Fruit fly (Drosophila melanogaster) whole organism: Measurements from ENCODE around the gene CG33702.

Source experiments
- EcR ChIP-seq, 2 experiments: fragments of >200 bp; optimal IDR thresholded peaks; 2 replicates each; lab custom pipeline; 2017; ENCODE audit warnings: missing biosample characterization in 2 of 2, missing genetic modification characterization in 2 of 2, missing genetic modification reagents in 2 of 2
- pan ChIP-seq: fragments of >200 bp; optimal IDR thresholded peaks from 2 replicates; lab custom pipeline; 2017

DNA sequence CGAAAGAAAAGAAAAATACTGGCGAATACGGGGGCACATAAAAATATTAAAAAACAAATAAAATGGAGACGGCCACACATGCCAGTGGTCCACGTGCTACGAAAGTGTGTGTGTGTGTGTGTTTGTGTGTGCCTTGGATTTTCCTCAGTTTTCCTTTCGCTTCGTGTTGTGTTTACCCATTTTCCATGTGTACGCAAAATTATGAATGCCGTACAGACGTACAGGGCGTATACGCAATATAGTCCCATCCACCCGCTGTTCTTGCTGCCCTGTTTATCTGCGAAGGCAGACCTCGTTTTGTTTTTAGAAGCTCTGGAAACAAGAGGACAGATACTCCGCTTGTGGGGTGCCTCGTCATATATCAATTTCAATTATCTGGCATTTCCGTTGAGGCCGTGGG is 43.5 kb upstream of the CG33702 start:
- TF ChIP-seq EcR (GFP tag; optimal IDR thresholded peaks at IDR 0.05; lab: Kevin White, UChicago) (no peak), pan (lab: Kevin White, UChicago) (no peak)
